Worm (Caenorhabditis elegans): ENCODE measurements around the gene F20D1.22.

F20D1.22 gene

ce11 chrX:15011526-15012274 is 45.1 kb downstream of the F20D1.22 start:
- peak; percentile 38 for TF ChIP-seq aha-1 (tag)
- TF ChIP-seq unc-62 (GFP tag; optimal IDR thresholded peaks at IDR 0.05 in 1 of 2), result peak in 1 of 2 experiments; percentile 94
- TF ChIP-seq unc-62 (tag; optimal IDR thresholded peaks at IDR 0.05), result no peak
- TF ChIP-seq zfp-2 (tag; optimal IDR thresholded peaks at IDR 0.05), result no peak
- peak; percentile 65 for TF ChIP-seq ces-1 (GFP tag; optimal IDR thresholded peaks at IDR 0.05)
- no peak for TF ChIP-seq nhr-25 (tag; optimal IDR thresholded peaks at IDR 0.05; ENCODE audit: borderline replicate concordance, insufficient read depth)
- no peak for TF ChIP-seq Y48G9A.11 (GFP tag; IDR thresholded peaks at IDR 0.05)
- TF ChIP-seq fkh-10 (GFP tag; optimal IDR thresholded peaks at IDR 0.05), result peak; percentile 49

- TF ChIP-seq hlh-11 (tag; optimal IDR thresholded peaks at IDR 0.05), result peak; percentile 29
- TF ChIP-seq unc-62 (GFP tag; optimal IDR thresholded peaks at IDR 0.05 in 1 of 2), result peak in 1 of 2 experiments; percentile 94
- no peak for TF ChIP-seq unc-62 (tag; optimal IDR thresholded peaks at IDR 0.05)
- TF ChIP-seq duxl-1 (tag; optimal IDR thresholded peaks at IDR 0.05; ENCODE audit: poor library complexity), result no peak
- TF ChIP-seq daf-16 (GFP tag; optimal IDR thresholded peaks at IDR 0.05), result peak in 1 of 2 experiments; percentile 21
- no peak for TF ChIP-seq daf-16 (tag; optimal IDR thresholded peaks at IDR 0.05)
- no peak for TF ChIP-seq hif-1 (tag; optimal IDR thresholded peaks at IDR 0.05)
- TF ChIP-seq egl-27 (tag; optimal IDR thresholded peaks at IDR 0.05), result no peak
- TF ChIP-seq dve-1 (tag; optimal IDR thresholded peaks at IDR 0.05; ENCODE audit: insufficient read depth), result no peak
- no peak for TF ChIP-seq nhr-77 (tag; optimal IDR thresholded peaks at IDR 0.05)
- TF ChIP-seq php-3 (GFP tag; IDR thresholded peaks at IDR 0.05), result no peak
These were observed 47.4 kb downstream of the F20D1.22 start for ce11 chrX:15013941-15014453.

- TF ChIP-seq mep-1 (tag; optimal IDR thresholded peaks at IDR 0.05), result no peak
- TF ChIP-seq set-16 (GFP tag; IDR thresholded peaks at IDR 0.05), result peak; percentile 36; the same call in 1 of the 2 replicates
- peak; percentile 74 for TF ChIP-seq fkh-10 (GFP tag; optimal IDR thresholded peaks at IDR 0.05)
These were observed 49.5 kb downstream of the F20D1.22 start for ce11 chrX:15016102-15016501.

Measured in whole organism, L4 larva.